Worm (Caenorhabditis elegans): ENCODE data around the gene srsx-7.

ce11 chrV:7878411-7878964 is 47.1 kb upstream of the srsx-7 start, which contains the start of gene F40A3.2:
- TF ChIP-seq alr-1 (tag; optimal IDR thresholded peaks at IDR 0.05; ENCODE audit: borderline replicate concordance) (no peak), lin-13 (GFP tag; optimal IDR thresholded peaks at IDR 0.05) (no peak), zag-1 (tag; optimal IDR thresholded peaks at IDR 0.05) (no peak), hlh-17 (GFP tag; optimal IDR thresholded peaks at IDR 0.05; ENCODE audit: borderline replicate concordance) (no peak), nhr-77 (tag; optimal IDR thresholded peaks at IDR 0.05) (no peak), fos-1 (tag; optimal IDR thresholded peaks at IDR 0.05) (no peak), ztf-4 (tag; optimal IDR thresholded peaks at IDR 0.05) (no peak), egl-27 (tag; optimal IDR thresholded peaks at IDR 0.05) (no peak), pqm-1 (tag; optimal IDR thresholded peaks at IDR 0.05) (no peak), nhr-237 (tag; optimal IDR thresholded peaks at IDR 0.05) (no peak), efl-1 (optimal IDR thresholded peaks at IDR 0.05) (no peak), efl-1 (GFP tag; optimal IDR thresholded peaks at IDR 0.05 in 1 of 2) (no peak), nhr-28 (tag; optimal IDR thresholded peaks at IDR 0.05) (no peak)
